Worm (Caenorhabditis elegans) whole organism, L3 larva: ENCODE measurements around the gene lact-2.

ENCODE experiments used
- ZK546.5 ChIP-seq: sonication (generic microtip); optimal IDR thresholded peaks from 2 replicates; lab custom pipeline; 2017; ENCODE audit warnings: missing biosample characterization, missing genetic modification characterization
- ama-1 ChIP-seq: fragments of 150-350 bp; optimal IDR thresholded peaks from 2 replicates; lab custom pipeline; 2018
- ceh-28 ChIP-seq: fragments of 150-350 bp; optimal IDR thresholded peaks from 2 replicates; lab custom pipeline; 2014; ENCODE audit warnings: missing biosample characterization, missing genetic modification reagents, missing genetic modification characterization
- ceh-9 ChIP-seq: sonication (generic microtip); optimal IDR thresholded peaks from 2 replicates; lab custom pipeline; 2018; ENCODE audit warnings: missing biosample characterization, missing genetic modification characterization
- daf-12 ChIP-seq: fragments of 150-350 bp; optimal IDR thresholded peaks from 2 replicates; lab custom pipeline; 2014; ENCODE audit warnings: missing biosample characterization, missing genetic modification reagents, missing genetic modification characterization
- egl-27 ChIP-seq: sonication (generic microtip); optimal IDR thresholded peaks from 4 replicates; lab custom pipeline; 2017; ENCODE audit warnings: missing biosample characterization, missing genetic modification reagents, missing genetic modification characterization
- elt-1 ChIP-seq: fragments of 150-350 bp; optimal IDR thresholded peaks from 2 replicates; lab custom pipeline; 2014; ENCODE audit warnings: missing biosample characterization, missing genetic modification characterization
- elt-2 ChIP-seq: sonication (generic microtip); optimal IDR thresholded peaks from 2 replicates; lab custom pipeline; 2016; ENCODE audit warnings: missing genetic modification reagents, mild to moderate bottlenecking, missing genetic modification characterization, missing compliant biosample characterization
- elt-3 ChIP-seq, 3 experiments: fragments of 150-350 bp in 1 of 3; sonication (generic microtip) in 2 of 3; optimal IDR thresholded peaks; 2 replicates in 2 of 3; 4 replicates in 1 of 3; lab custom pipeline; 2014 to 2017; ENCODE audit warnings: missing biosample characterization in 3 of 3, missing genetic modification characterization in 3 of 3
- eor-1 ChIP-seq, 2 experiments: fragments of 150-350 bp; optimal IDR thresholded peaks; 2 replicates each; lab custom pipeline; 2014 to 2018; ENCODE audit warnings: missing biosample characterization in 2 of 2, missing genetic modification characterization in 2 of 2
- fkh-10 ChIP-seq: sonication (generic microtip); optimal IDR thresholded peaks from 2 replicates; lab custom pipeline; 2017; ENCODE audit warnings: missing biosample characterization, missing genetic modification reagents, missing genetic modification characterization
- fkh-2 ChIP-seq: fragments of 150-350 bp; optimal IDR thresholded peaks from 2 replicates; lab custom pipeline; 2014; ENCODE audit warnings: missing biosample characterization, missing genetic modification reagents, missing genetic modification characterization
- fos-1 ChIP-seq: fragments of 150-350 bp; optimal IDR thresholded peaks from 2 replicates; lab custom pipeline; 2014; ENCODE audit warnings: missing biosample characterization, missing genetic modification characterization
- hmg-11 ChIP-seq: sonication (generic microtip); optimal IDR thresholded peaks from 2 replicates; lab custom pipeline; 2016; ENCODE audit warnings: missing genetic modification characterization, missing compliant biosample characterization
- jun-1 ChIP-seq: fragments of 150-350 bp; optimal IDR thresholded peaks from 2 replicates; lab custom pipeline; 2014; ENCODE audit warnings: missing biosample characterization, missing genetic modification reagents, missing genetic modification characterization
- lin-15B ChIP-seq: fragments of 150-350 bp; optimal IDR thresholded peaks from 2 replicates; lab custom pipeline; 2014; ENCODE audit warnings: missing biosample characterization, missing genetic modification characterization
- lin-39 ChIP-seq: fragments of 150-350 bp; optimal IDR thresholded peaks from 2 replicates; lab custom pipeline; 2018; ENCODE audit warnings: missing biosample characterization, missing genetic modification reagents, missing genetic modification characterization
- lsy-12 ChIP-seq: sonication (generic microtip); optimal IDR thresholded peaks from 2 replicates; lab custom pipeline; 2016; ENCODE audit warnings: mild to moderate bottlenecking, missing genetic modification characterization, missing compliant biosample characterization
- nfya-1 ChIP-seq: sonication (generic microtip); optimal IDR thresholded peaks from 2 replicates; lab custom pipeline; 2017; ENCODE audit warnings: missing genetic modification characterization, mild to moderate bottlenecking, missing compliant biosample characterization, antibody characterized with exemption, moderate library complexity; ENCODE audit not compliant: insufficient read depth
- nhr-11 ChIP-seq: fragments of 150-350 bp; optimal IDR thresholded peaks from 2 replicates; lab custom pipeline; 2014; ENCODE audit warnings: missing biosample characterization, missing genetic modification characterization
- nhr-12 ChIP-seq: fragments of 150-350 bp; optimal IDR thresholded peaks from 2 replicates; lab custom pipeline; 2014; ENCODE audit warnings: missing biosample characterization, missing genetic modification characterization
- nhr-237 ChIP-seq: fragments of 150-350 bp; optimal IDR thresholded peaks from 2 replicates; lab custom pipeline; 2014; ENCODE audit warnings: missing biosample characterization, missing genetic modification characterization
- nhr-25 ChIP-seq: sonication (generic microtip); optimal IDR thresholded peaks from 2 replicates; lab custom pipeline; 2017; ENCODE audit warnings: missing biosample characterization, missing genetic modification characterization
- nhr-43 ChIP-seq: sonication (generic microtip); optimal IDR thresholded peaks from 2 replicates; lab custom pipeline; 2016; ENCODE audit warnings: mild to moderate bottlenecking, missing genetic modification characterization, missing compliant biosample characterization; ENCODE audit not compliant: poor library complexity, severe bottlenecking
- nhr-67 ChIP-seq: fragments of 150-350 bp; optimal IDR thresholded peaks from 2 replicates; lab custom pipeline; 2014; ENCODE audit warnings: missing biosample characterization, missing genetic modification characterization
- nhr-76 ChIP-seq: fragments of 150-350 bp; sonication (generic microtip); optimal IDR thresholded peaks from 5 replicates; lab custom pipeline; 2014; ENCODE audit warnings: missing biosample characterization, missing genetic modification characterization
- nhr-77 ChIP-seq: fragments of 150-350 bp; optimal IDR thresholded peaks from 2 replicates; lab custom pipeline; 2014; ENCODE audit warnings: missing biosample characterization, missing genetic modification characterization
- pha-4 ChIP-seq: fragments of 150-350 bp; optimal IDR thresholded peaks from 2 replicates; lab custom pipeline; 2014; ENCODE audit warnings: missing biosample characterization, missing genetic modification reagents, missing genetic modification characterization
- pqm-1 ChIP-seq: fragments of 150-350 bp; optimal IDR thresholded peaks from 2 replicates; lab custom pipeline; 2017; ENCODE audit warnings: missing biosample characterization, missing genetic modification characterization, inconsistent platforms
- skn-1 ChIP-seq: fragments of 150-350 bp; optimal IDR thresholded peaks from 2 replicates; lab custom pipeline; 2014; ENCODE audit warnings: missing biosample characterization, missing genetic modification characterization
- snpc-4 ChIP-seq: fragments of 150-350 bp; optimal IDR thresholded peaks from 2 replicates; lab custom pipeline; 2014; ENCODE audit warnings: missing biosample characterization, missing genetic modification characterization
- unc-39 ChIP-seq: sonication (generic microtip); optimal IDR thresholded peaks from 4 replicates; lab custom pipeline; 2017; ENCODE audit warnings: missing biosample characterization, missing genetic modification characterization
- unc-62 ChIP-seq: fragments of 150-350 bp; sonication (generic microtip); optimal IDR thresholded peaks from 4 replicates; lab custom pipeline; 2014; ENCODE audit warnings: missing biosample characterization, missing genetic modification reagents, missing genetic modification characterization
- zag-1 ChIP-seq: fragments of 150-350 bp; optimal IDR thresholded peaks from 2 replicates; lab custom pipeline; 2014; ENCODE audit warnings: missing biosample characterization, missing genetic modification characterization
- ztf-11 ChIP-seq: fragments of 150-350 bp; optimal IDR thresholded peaks from 2 replicates; lab custom pipeline; 2014; ENCODE audit warnings: missing biosample characterization, missing genetic modification characterization
- ztf-4 ChIP-seq: fragments of 150-350 bp; optimal IDR thresholded peaks from 2 replicates; lab custom pipeline; 2014; ENCODE audit warnings: missing biosample characterization, missing genetic modification characterization

Gene lact-2

DNA sequence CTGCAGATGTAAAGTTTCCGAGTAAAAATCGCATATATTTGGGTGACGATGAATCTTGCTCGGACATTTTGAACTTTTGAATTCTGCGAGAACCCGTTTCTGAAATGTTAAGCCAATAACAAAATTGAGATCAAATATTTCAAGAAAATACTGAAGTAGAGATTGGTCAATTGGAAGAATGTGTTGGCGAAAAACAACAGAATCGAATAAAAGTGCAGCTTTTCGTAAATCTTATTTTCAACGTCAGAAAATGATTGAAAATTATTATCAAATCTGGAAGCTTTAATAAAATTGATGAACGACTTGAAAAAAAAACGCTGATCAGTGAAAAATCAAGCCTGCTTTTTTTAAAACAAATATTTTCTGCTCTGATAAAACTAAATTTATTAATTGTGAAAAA is 32.7 kb downstream of the lact-2 start, which contains the start of gene F27E5.8:
F27E5.8 (minus strand) TSS at position 101 of the 400 bp plus-strand sequence.
- no peak for TF ChIP-seq daf-12 (tag; lab: Kevin White, UChicago)
- TF ChIP-seq egl-27 (tag; lab: Kevin White, UChicago) = no peak
- no peak for TF ChIP-seq fkh-2 (tag; lab: Kevin White, UChicago)
- TF ChIP-seq nhr-77 (tag; lab: Kevin White, UChicago) = no peak
- no peak for TF ChIP-seq ama-1

DNA sequence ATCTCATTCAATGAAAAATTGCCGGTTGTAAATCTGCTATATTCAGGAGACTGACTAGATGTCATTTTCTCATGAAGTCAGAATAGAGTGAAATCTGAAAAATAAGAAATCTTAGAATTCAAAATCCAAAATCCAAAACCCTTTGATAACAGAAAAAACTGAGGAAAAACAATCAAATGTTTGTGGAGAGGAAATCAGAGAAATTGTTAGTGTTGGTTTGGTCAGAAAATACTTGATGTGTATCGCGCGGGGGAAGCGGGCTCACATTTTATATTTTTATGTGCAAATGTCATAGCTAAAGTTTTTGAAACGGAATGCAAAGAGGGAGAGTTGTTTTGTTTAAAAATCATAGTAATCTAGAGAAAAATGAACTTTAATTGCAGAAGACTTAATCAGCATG is 37.1 kb downstream of the lact-2 start, which contains the start of gene F27E5.5:
F27E5.5 (minus strand) TSS at position 101 of the 400 bp plus-strand sequence.
- TF ChIP-seq nfya-1 (tag; lab: Kevin White, UChicago) = no peak
- TF ChIP-seq lsy-12 (tag; lab: Kevin White, UChicago) = no peak
- TF ChIP-seq hmg-11 (tag; lab: Kevin White, UChicago) = no peak
- TF ChIP-seq fkh-10 (GFP tag; lab: Kevin White, UChicago) = no peak
- TF ChIP-seq nhr-237 (tag; lab: Kevin White, UChicago) = no peak
- no peak for TF ChIP-seq snpc-4 (tag; lab: Kevin White, UChicago)
- no peak for TF ChIP-seq nhr-11 (tag; lab: Kevin White, UChicago)
- TF ChIP-seq egl-27 (tag; lab: Kevin White, UChicago) = no peak
- TF ChIP-seq skn-1 (tag; lab: Kevin White, UChicago) = no peak
- TF ChIP-seq elt-1 (tag; lab: Kevin White, UChicago) = no peak
- no peak for TF ChIP-seq unc-39 (tag; lab: Kevin White, UChicago)

DNA sequence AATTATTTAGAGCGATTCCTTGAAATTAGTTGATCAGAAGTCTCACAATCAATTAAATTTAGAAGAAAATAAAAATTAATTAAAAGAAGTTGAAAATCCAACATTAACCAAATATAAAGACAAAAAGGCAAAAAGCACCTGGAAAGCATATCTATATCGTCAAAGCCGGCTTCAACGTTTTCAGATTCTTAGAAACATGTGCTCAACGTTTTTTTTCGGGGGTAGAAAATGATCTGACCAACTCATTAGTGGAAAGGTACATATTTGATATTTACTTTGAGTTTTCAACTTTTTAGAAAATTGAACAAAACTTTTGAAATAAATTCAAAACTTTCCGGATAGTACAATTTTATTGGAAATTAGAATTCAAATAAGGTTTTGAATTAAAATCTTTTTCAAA is 38.1 kb downstream of the lact-2 start:
- TF ChIP-seq nhr-11 (tag; lab: Kevin White, UChicago) (peak; percentile 39), hmg-11 (tag; lab: Kevin White, UChicago) (no peak), nhr-77 (tag; lab: Kevin White, UChicago) (no peak)

DNA sequence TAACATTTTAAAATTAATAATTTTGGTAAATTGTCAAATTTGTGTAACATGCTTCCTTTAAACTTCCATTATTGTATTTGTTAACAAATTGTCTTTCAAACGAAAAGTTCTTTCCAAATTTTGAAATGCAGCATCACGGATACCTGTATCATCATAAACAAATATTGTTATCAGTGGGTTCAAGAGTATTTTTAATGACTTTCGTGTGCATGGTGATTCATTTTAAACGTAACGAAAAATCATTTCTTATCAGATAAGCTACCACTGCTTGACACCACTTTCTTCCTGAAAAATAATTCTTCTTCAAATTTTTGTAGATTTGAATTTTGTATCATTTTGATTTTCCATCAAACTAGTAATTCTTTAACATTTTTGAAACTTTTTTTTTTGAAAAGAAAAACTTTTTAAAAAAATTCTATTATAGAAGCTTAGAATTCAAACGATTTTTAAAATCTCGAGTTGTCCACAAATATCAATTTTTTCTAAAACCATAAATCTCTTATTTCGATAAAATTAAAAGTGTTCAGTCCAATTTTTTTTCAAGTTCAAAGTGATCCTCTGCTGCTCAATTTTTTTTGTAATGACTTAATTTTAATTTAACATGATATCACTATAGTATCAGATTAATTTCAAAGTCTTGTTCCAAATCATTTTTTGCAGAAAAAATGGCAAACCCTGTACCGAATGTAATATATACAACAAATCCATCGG is 39.8 kb downstream of the lact-2 start, which contains the start of gene F27E5.9:
F27E5.9 (plus strand) TSS at position 661 of the 711 bp plus-strand sequence.
- TF ChIP-seq nhr-237 (tag; lab: Kevin White, UChicago) (no peak), egl-27 (tag; lab: Kevin White, UChicago) (no peak), nhr-67 (tag; lab: Kevin White, UChicago) (no peak), unc-62 (no peak), nhr-77 (tag; lab: Kevin White, UChicago) (no peak), lin-15B (no peak), snpc-4 (tag; lab: Kevin White, UChicago) (no peak), fkh-10 (GFP tag; lab: Kevin White, UChicago) (no peak), jun-1 (tag; lab: Kevin White, UChicago) (peak; percentile 47), ZK546.5 (tag; lab: Kevin White, UChicago) (no peak), ama-1 (no peak), eor-1 (tag; optimal IDR thresholded peaks at IDR 0.05; lab: Kevin White, UChicago) (no peak), fos-1 (tag; lab: Kevin White, UChicago) (peak; percentile 16), lsy-12 (tag; lab: Kevin White, UChicago) (no peak), elt-3 (tag; optimal IDR thresholded peaks at IDR 0.05; lab: Kevin White, UChicago) (no peak), daf-12 (tag; lab: Kevin White, UChicago) (no peak), nhr-25 (tag; lab: Kevin White, UChicago) (no peak), ztf-11 (no peak), lin-39 (tag; lab: Kevin White, UChicago) (no peak), pha-4 (peak; percentile 68), zag-1 (tag; lab: Kevin White, UChicago) (no peak), elt-2 (peak; percentile 95), ceh-28 (tag; lab: Kevin White, UChicago) (no peak), nfya-1 (tag; lab: Kevin White, UChicago) (no peak), nhr-12 (tag; lab: Kevin White, UChicago) (no peak), nhr-43 (tag; lab: Kevin White, UChicago) (no peak), skn-1 (tag; lab: Kevin White, UChicago) (peak; percentile 14), pqm-1 (tag; lab: Kevin White, UChicago) (peak; percentile 93), hmg-11 (tag; lab: Kevin White, UChicago) (no peak), nhr-76 (tag; lab: Kevin White, UChicago) (no peak), fkh-2 (tag; lab: Kevin White, UChicago) (no peak), ztf-4 (tag; lab: Kevin White, UChicago) (no peak), elt-1 (tag; lab: Kevin White, UChicago) (no peak), ceh-9 (tag; lab: Kevin White, UChicago) (no peak)
